Fruit fly (Drosophila melanogaster) whole organism, wandering third instar larva: ENCODE data around the gene CG42359.

Source experiments
- Abd-B ChIP-seq: fragments of >200 bp; optimal IDR thresholded peaks from 2 replicates; lab custom pipeline; 2017; ENCODE audit warnings: missing biosample characterization, missing genetic modification characterization
- CG32264 ChIP-seq: fragments of 200-800 bp; sonication (Bioruptor generic); optimal IDR thresholded peaks from 2 replicates; lab custom pipeline; 2016; ENCODE audit warnings: missing biosample characterization, missing genetic modification characterization
- CG9705 ChIP-seq: fragments of 200-800 bp; sonication (Bioruptor generic); optimal IDR thresholded peaks from 2 replicates; lab custom pipeline; 2018; ENCODE audit warnings: missing biosample characterization, mild to moderate bottlenecking, missing genetic modification characterization
- CrebA ChIP-seq: fragments of 200-800 bp; sonication (Bioruptor generic); optimal IDR thresholded peaks from 2 replicates; lab custom pipeline; 2016; ENCODE audit warnings: missing biosample characterization, mild to moderate bottlenecking, missing genetic modification characterization, borderline replicate concordance
- Dfd ChIP-seq: fragments of >200 bp; optimal IDR thresholded peaks from 2 replicates; lab custom pipeline; 2017; ENCODE audit warnings: missing biosample characterization, missing genetic modification characterization
- Dif ChIP-seq: fragments of 200-275, 200-300 bp; sonication (Bioruptor generic); optimal IDR thresholded peaks from 2 replicates; lab custom pipeline; 2018; ENCODE audit warnings: missing biosample characterization, missing genetic modification characterization; ENCODE audit not compliant: partially characterized antibody
- GATAd ChIP-seq: sonication (Bioruptor generic); optimal IDR thresholded peaks from 2 replicates; lab custom pipeline; 2016; ENCODE audit warnings: missing biosample characterization, missing genetic modification characterization
- HLH106 ChIP-seq: fragments of 200-800 bp; optimal IDR thresholded peaks from 3 replicates; lab custom pipeline; 2019; ENCODE audit warnings: missing biosample characterization, mild to moderate bottlenecking, missing genetic modification characterization, moderate library complexity
- Hnf4 ChIP-seq: fragments of 200-800 bp; sonication (Bioruptor generic); optimal IDR thresholded peaks from 2 replicates; lab custom pipeline; 2016; ENCODE audit warnings: missing biosample characterization, mild to moderate bottlenecking, missing genetic modification characterization
- Hr78 ChIP-seq: fragments of >200 bp; optimal IDR thresholded peaks from 2 replicates; lab custom pipeline; 2017; ENCODE audit warnings: missing biosample characterization, missing genetic modification characterization
- Hr83 ChIP-seq: fragments of 200-300 bp; sonication (Bioruptor generic); optimal IDR thresholded peaks from 2 replicates; lab custom pipeline; 2016; ENCODE audit warnings: missing biosample characterization, mild to moderate bottlenecking, missing genetic modification characterization, moderate library complexity; ENCODE audit not compliant: poor library complexity, severe bottlenecking
- Mio ChIP-seq: sonication (Bioruptor generic); optimal IDR thresholded peaks from 2 replicates; lab custom pipeline; 2016; ENCODE audit warnings: missing biosample characterization, missing genetic modification characterization
- Myc ChIP-seq: fragments of >200 bp; optimal IDR thresholded peaks from 2 replicates; lab custom pipeline; 2017
- N ChIP-seq: fragments of >200 bp; optimal IDR thresholded peaks from 2 replicates; lab custom pipeline; 2018; ENCODE audit warnings: missing biosample characterization, missing external identifiers, missing genetic modification characterization
- OdsH ChIP-seq: fragments of 200-800 bp; sonication (Bioruptor generic); optimal IDR thresholded peaks from 2 replicates; lab custom pipeline; 2016; ENCODE audit warnings: missing biosample characterization, mild to moderate bottlenecking, missing genetic modification characterization
- Rel ChIP-seq, 2 experiments: fragments of 200-800 bp; sonication (Bioruptor generic) in 1 of 2; optimal IDR thresholded peaks; 2 replicates in 1 of 2; 3 replicates in 1 of 2; lab custom pipeline; 2016 to 2019; ENCODE audit warnings: mild to moderate bottlenecking in 2 of 2, missing biosample characterization in 2 of 2, missing genetic modification characterization in 2 of 2, moderate library complexity in 1 of 2
- Sp1 ChIP-seq: fragments of 200-800 bp; sonication (Bioruptor generic); optimal IDR thresholded peaks from 3 replicates; lab custom pipeline; 2019; ENCODE audit warnings: missing biosample characterization, mild to moderate bottlenecking, missing genetic modification characterization, moderate library complexity
- Vsx2 ChIP-seq: fragments of 200-300, 225-300 bp; sonication (Bioruptor generic); optimal IDR thresholded peaks from 2 replicates; lab custom pipeline; 2018; ENCODE audit warnings: missing biosample characterization, missing genetic modification characterization; ENCODE audit not compliant: partially characterized antibody
- br ChIP-seq: fragments of 200-800 bp; sonication (Bioruptor generic); optimal IDR thresholded peaks from 2 replicates; lab custom pipeline; 2016; ENCODE audit warnings: missing biosample characterization, missing genetic modification characterization
- brk ChIP-seq: fragments of 200-800 bp; sonication (Bioruptor generic); optimal IDR thresholded peaks from 2 replicates; lab custom pipeline; 2016; ENCODE audit warnings: missing biosample characterization, mild to moderate bottlenecking, missing genetic modification characterization
- dl ChIP-seq, 2 experiments: fragments of 175-275, 200-275 bp in 1 of 2; fragments of 200-275 bp in 1 of 2; sonication (Bioruptor generic); optimal IDR thresholded peaks; lab custom pipeline; 2018; ENCODE audit warnings: mild to moderate bottlenecking in 2 of 2, missing biosample characterization in 2 of 2, missing genetic modification characterization in 2 of 2, moderate library complexity in 2 of 2; ENCODE audit not compliant: partially characterized antibody in 2 of 2, insufficient read depth in 1 of 2
- dmrt93B ChIP-seq: fragments of 200-800 bp; sonication (Bioruptor generic); optimal IDR thresholded peaks from 2 replicates; lab custom pipeline; 2018; ENCODE audit warnings: missing biosample characterization, mild to moderate bottlenecking, missing genetic modification characterization
- dsf ChIP-seq: sonication (Bioruptor generic); optimal IDR thresholded peaks from 2 replicates; lab custom pipeline; 2016; ENCODE audit warnings: missing biosample characterization, missing genetic modification characterization, borderline replicate concordance
- ey ChIP-seq: fragments of 200-800 bp; sonication (Bioruptor generic); optimal IDR thresholded peaks from 2 replicates; lab custom pipeline; 2016; ENCODE audit warnings: missing biosample characterization, missing genetic modification characterization
- foxo ChIP-seq, 2 experiments: fragments of 200-800 bp; sonication (Bioruptor generic); optimal IDR thresholded peaks; 2 replicates in 1 of 2; 3 replicates in 1 of 2; lab custom pipeline; 2016 to 2017; ENCODE audit warnings: missing biosample characterization in 2 of 2, missing genetic modification characterization in 2 of 2
- fru ChIP-seq: fragments of 200-800 bp; sonication (Bioruptor generic); optimal IDR thresholded peaks from 3 replicates; lab custom pipeline; 2016; ENCODE audit warnings: missing biosample characterization, mild to moderate bottlenecking, missing genetic modification characterization
- h ChIP-seq: fragments of 200-800 bp; sonication (Bioruptor generic); optimal IDR thresholded peaks from 3 replicates; lab custom pipeline; 2016; ENCODE audit warnings: missing biosample characterization, mild to moderate bottlenecking, missing genetic modification characterization
- jim ChIP-seq: fragments of 175-275, 200-325 bp; sonication (Bioruptor generic); optimal IDR thresholded peaks from 2 replicates; lab custom pipeline; 2016; ENCODE audit warnings: missing biosample characterization, mild to moderate bottlenecking, missing genetic modification characterization
- lola ChIP-seq: fragments of >200 bp; optimal IDR thresholded peaks from 2 replicates; lab custom pipeline; 2017; ENCODE audit warnings: missing biosample characterization, missing genetic modification characterization
- pan ChIP-seq: fragments of >200 bp; optimal IDR thresholded peaks from 2 replicates; lab custom pipeline; 2017
- psq ChIP-seq: fragments of 200-800 bp; sonication (Bioruptor generic); optimal IDR thresholded peaks from 3 replicates; lab custom pipeline; 2017; ENCODE audit warnings: missing biosample characterization, mild to moderate bottlenecking, missing genetic modification characterization, moderate library complexity
- rgr ChIP-seq: fragments of 200-800 bp; sonication (Bioruptor generic); optimal IDR thresholded peaks from 3 replicates; lab custom pipeline; 2016; ENCODE audit warnings: missing biosample characterization, mild to moderate bottlenecking, missing genetic modification characterization
- sage ChIP-seq: fragments of 200-800 bp; sonication (Bioruptor generic); optimal IDR thresholded peaks from 2 replicates; lab custom pipeline; 2016; ENCODE audit warnings: missing biosample characterization, mild to moderate bottlenecking, missing genetic modification characterization
- sv ChIP-seq: fragments of 200-800 bp; sonication (Bioruptor generic); optimal IDR thresholded peaks from 3 replicates; lab custom pipeline; 2016; ENCODE audit warnings: missing biosample characterization, missing genetic modification characterization
- tai ChIP-seq: sonication (Bioruptor generic); optimal IDR thresholded peaks from 2 replicates; lab custom pipeline; 2016; ENCODE audit warnings: missing biosample characterization, missing genetic modification characterization
- usp ChIP-seq: fragments of >200 bp; optimal IDR thresholded peaks from 2 replicates; lab custom pipeline; 2017; ENCODE audit warnings: missing biosample characterization, missing genetic modification characterization
- woc ChIP-seq: sonication (Bioruptor generic); optimal IDR thresholded peaks from 2 replicates; lab custom pipeline; 2016; ENCODE audit warnings: missing biosample characterization, mild to moderate bottlenecking, missing genetic modification characterization

CG42359 gene

DNA sequence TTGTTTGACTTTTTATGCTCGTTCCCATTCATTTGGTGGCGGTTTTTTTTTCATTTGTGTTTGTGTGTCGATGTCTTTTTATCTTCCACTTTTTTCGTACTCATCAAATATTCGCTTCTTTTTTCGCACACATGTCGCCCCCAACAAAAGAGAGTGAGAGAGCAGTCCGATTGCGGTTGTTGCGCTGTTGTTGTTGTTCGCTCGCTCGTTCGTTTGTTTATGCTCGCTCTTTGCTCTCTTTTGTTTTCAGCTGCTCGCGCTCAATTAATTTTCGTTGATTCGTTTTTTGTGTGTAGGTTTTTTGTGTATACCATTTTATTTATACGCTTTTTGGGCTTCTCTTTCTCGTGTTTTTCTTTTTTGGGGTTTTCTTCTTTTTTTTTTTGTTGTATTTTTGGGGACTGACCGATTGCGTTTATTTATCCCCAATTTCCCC is 3.5 kb upstream of the CG42359 start:
- peak; percentile 34 for TF ChIP-seq CG32264
- TF ChIP-seq CrebA (GFP tag; lab: Kevin White, UChicago) = peak; percentile 80
- TF ChIP-seq Dif (GFP tag; lab: Kevin White, UChicago) = peak; percentile 93
- TF ChIP-seq dl (GFP tag; optimal IDR thresholded peaks at IDR 0.05; lab: Kevin White, UChicago; ENCODE audit: insufficient read depth in 1 of 2, partially characterized antibody in 2 of 2) = peak; percentile 84 to 90
- peak; percentile 58 for TF ChIP-seq Rel (GFP tag; optimal IDR thresholded peaks at IDR 0.05; lab: Kevin White, UChicago)
- TF ChIP-seq Rel (tag; optimal IDR thresholded peaks at IDR 0.05; lab: Kevin White, UChicago) = peak; percentile 37
- peak; percentile 1 for TF ChIP-seq jim
- TF ChIP-seq br = no peak
- no peak for TF ChIP-seq Hr78 (GFP tag; lab: Kevin White, UChicago)
- TF ChIP-seq lola = no peak
- peak; percentile 59 for TF ChIP-seq sage (GFP tag; lab: Kevin White, UChicago)
- peak in 1 of 2 experiments; percentile 53 for TF ChIP-seq foxo (GFP tag; optimal IDR thresholded peaks at IDR 0.05; lab: Kevin White, UChicago)
- TF ChIP-seq woc = no peak
- TF ChIP-seq rgr (GFP tag; lab: Kevin White, UChicago) = no peak
- TF ChIP-seq Sp1 (GFP tag; lab: Kevin White, UChicago) = peak; percentile 66
- no peak for TF ChIP-seq tai (GFP tag; lab: Kevin White, UChicago)
- peak; percentile 80 for TF ChIP-seq psq (GFP tag; lab: Kevin White, UChicago)
- TF ChIP-seq Vsx2 (GFP tag; lab: Kevin White, UChicago) = peak; percentile 78
- TF ChIP-seq Mio = no peak

DNA sequence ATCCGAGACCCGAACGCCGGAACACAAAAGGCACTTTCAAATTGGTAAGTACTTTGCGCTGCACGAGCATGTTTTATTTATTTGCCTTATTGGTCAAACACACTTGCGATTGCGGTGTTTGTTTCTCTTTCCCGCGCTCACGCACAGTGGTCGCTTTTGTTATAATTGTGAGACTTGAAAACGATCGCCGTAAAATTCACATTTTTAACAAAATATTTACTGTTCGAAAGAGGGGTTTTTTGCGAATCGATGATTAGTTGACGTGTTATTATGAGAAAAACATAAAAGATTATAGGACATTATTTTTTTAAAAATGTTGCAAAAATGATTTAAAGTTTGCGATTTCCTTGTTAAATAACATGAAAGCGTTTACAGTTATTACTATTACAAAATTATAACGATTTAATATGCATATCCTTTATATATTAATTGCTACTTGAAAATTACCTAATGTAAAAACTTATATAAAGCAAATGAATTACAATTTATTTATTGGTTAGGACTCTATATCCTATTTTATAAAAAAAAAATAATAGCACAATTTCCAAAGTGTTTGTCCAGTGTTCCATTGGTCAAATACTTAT is 2.9 kb upstream of the CG42359 start:
- TF ChIP-seq foxo (GFP tag; optimal IDR thresholded peaks at IDR 0.05; lab: Kevin White, UChicago) (peak in 1 of 2 experiments; percentile 33), Dif (GFP tag; lab: Kevin White, UChicago) (no peak), GATAd (GFP tag; lab: Kevin White, UChicago) (no peak), Vsx2 (GFP tag; lab: Kevin White, UChicago) (no peak), sv (GFP tag; lab: Kevin White, UChicago) (no peak), Hr83 (GFP tag; lab: Kevin White, UChicago) (no peak), Abd-B (no peak), CG32264 (peak; percentile 55), dmrt93B (GFP tag; lab: Kevin White, UChicago) (peak; percentile 5), woc (peak; percentile 33), Myc (no peak), dl (GFP tag; optimal IDR thresholded peaks at IDR 0.05; lab: Kevin White, UChicago; ENCODE audit: insufficient read depth in 1 of 2, partially characterized antibody in 2 of 2) (no peak), rgr (GFP tag; lab: Kevin White, UChicago) (peak; percentile 35), h (GFP tag; lab: Kevin White, UChicago) (peak; percentile 23), lola (no peak), Hnf4 (GFP tag; lab: Kevin White, UChicago) (no peak), Dfd (GFP tag; lab: Kevin White, UChicago) (no peak), sage (GFP tag; lab: Kevin White, UChicago) (peak; percentile 26), fru (GFP tag; lab: Kevin White, UChicago) (peak; percentile 5), OdsH (GFP tag; lab: Kevin White, UChicago) (peak; percentile 10), HLH106 (tag; lab: Kevin White, UChicago) (peak; percentile 30), psq (GFP tag; lab: Kevin White, UChicago) (no peak), CG9705 (no peak)

DNA sequence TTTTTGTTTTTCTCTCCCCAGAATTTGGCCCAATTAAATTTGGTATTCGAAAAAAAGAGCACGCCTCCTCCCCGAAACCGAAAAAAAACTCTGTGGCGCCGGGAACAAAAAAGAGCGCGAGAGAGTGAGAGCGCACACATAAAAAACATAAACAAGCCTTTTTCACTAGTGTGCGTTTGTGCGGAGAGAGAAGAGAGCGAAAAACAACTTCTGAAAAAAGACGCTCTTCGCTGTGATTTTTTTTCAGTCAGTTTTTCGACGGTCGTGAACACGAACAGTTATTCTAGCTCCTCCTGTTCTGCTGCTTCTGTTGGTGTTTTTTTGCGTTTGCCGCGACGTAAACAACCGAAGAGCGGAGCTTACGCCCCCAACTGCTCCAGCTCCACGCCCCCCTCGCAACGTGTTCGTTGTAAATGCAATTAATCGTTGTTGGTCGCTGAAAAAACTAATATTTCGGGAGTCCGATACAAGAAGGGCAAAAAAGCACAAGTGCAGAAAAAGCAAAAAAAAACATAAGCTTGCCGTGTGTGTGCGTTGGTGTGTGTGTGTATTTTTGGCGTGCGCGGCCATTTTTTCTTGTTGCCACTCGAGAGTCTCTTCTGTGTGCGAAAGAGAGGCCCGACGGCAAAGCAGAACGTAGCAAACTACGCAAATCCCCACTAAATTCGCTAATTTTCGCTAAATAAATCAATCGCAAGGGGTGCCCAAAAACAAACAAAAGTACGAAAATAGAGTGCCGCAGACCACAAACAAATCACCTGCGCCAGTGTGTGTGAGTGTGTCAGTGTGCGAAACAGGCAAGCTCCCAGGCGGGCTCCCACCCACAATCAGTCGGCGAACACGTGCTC is 2.1 kb upstream of the CG42359 start, which contains the start of gene sqz:
Gene sqz, plus strand, starts transcription at position 240 of the 848 bp plus-strand sequence.
- no peak for TF ChIP-seq CG32264
- peak; percentile 74 for TF ChIP-seq sage (GFP tag; lab: Kevin White, UChicago)
- TF ChIP-seq OdsH (GFP tag; lab: Kevin White, UChicago) = peak; percentile 56
- no peak for TF ChIP-seq Dfd (GFP tag; lab: Kevin White, UChicago)
- TF ChIP-seq dsf (GFP tag; lab: Kevin White, UChicago) = no peak
- TF ChIP-seq brk (GFP tag; lab: Kevin White, UChicago) = peak; percentile 42
- no peak for TF ChIP-seq rgr (GFP tag; lab: Kevin White, UChicago)
- no peak for TF ChIP-seq Hr78 (GFP tag; lab: Kevin White, UChicago)
- TF ChIP-seq N (GFP tag; lab: Kevin White, UChicago) = peak; percentile 28
- TF ChIP-seq dl (GFP tag; optimal IDR thresholded peaks at IDR 0.05; lab: Kevin White, UChicago; ENCODE audit: insufficient read depth in 1 of 2, partially characterized antibody in 2 of 2) = peak; percentile 69 to 91
- TF ChIP-seq Mio = no peak
- TF ChIP-seq sv (GFP tag; lab: Kevin White, UChicago) = no peak
- no peak for TF ChIP-seq dmrt93B (GFP tag; lab: Kevin White, UChicago)
- TF ChIP-seq pan = no peak
- no peak for TF ChIP-seq GATAd (GFP tag; lab: Kevin White, UChicago)
- TF ChIP-seq jim = no peak
- TF ChIP-seq Dif (GFP tag; lab: Kevin White, UChicago) = peak; percentile 94
- peak; percentile 77 for TF ChIP-seq psq (GFP tag; lab: Kevin White, UChicago)
- TF ChIP-seq Hnf4 (GFP tag; lab: Kevin White, UChicago) = peak; percentile 34
- no peak for TF ChIP-seq ey (GFP tag; lab: Kevin White, UChicago)
- TF ChIP-seq CG9705 = no peak
- TF ChIP-seq Sp1 (GFP tag; lab: Kevin White, UChicago) = peak; percentile 83
- TF ChIP-seq usp (GFP tag; lab: Kevin White, UChicago) = no peak
- peak in 1 of 2 experiments; percentile 6 for TF ChIP-seq foxo (GFP tag; optimal IDR thresholded peaks at IDR 0.05; lab: Kevin White, UChicago)
- TF ChIP-seq woc = no peak
- peak; percentile 50 for TF ChIP-seq Hr83 (GFP tag; lab: Kevin White, UChicago)
- TF ChIP-seq CrebA (GFP tag; lab: Kevin White, UChicago) = no peak
- peak; percentile 37 for TF ChIP-seq h (GFP tag; lab: Kevin White, UChicago)
- TF ChIP-seq HLH106 (tag; lab: Kevin White, UChicago) = peak; percentile 21
- peak; percentile 72 for TF ChIP-seq lola
